Worm (Caenorhabditis elegans) whole organism, L4 larva: ENCODE data around the gene T25E12.16.

Experiments
- F26F4.8 ChIP-seq: fragments of 200-800 bp; sonication (Bioruptor generic); conservative IDR thresholded peaks from 2 replicates; pipeline ENCODE4 v1.3.6; 2022; ENCODE audit warnings: missing genetic modification characterization, missing compliant biosample characterization
- R02D3.7 ChIP-seq: fragments of 150-350 bp; sonication (generic microtip); optimal IDR thresholded peaks from 3 replicates; lab custom pipeline; 2014; ENCODE audit warnings: missing biosample characterization, missing genetic modification characterization
- T20F7.1 ChIP-seq: fragments of 200-800 bp; sonication (Bioruptor generic); optimal IDR thresholded peaks from 2 replicates; lab custom pipeline; 2018; ENCODE audit warnings: mild to moderate bottlenecking, missing genetic modification characterization, missing compliant biosample characterization
- Y5F2A.4 ChIP-seq: fragments of 200-800 bp; sonication (Bioruptor generic); optimal IDR thresholded peaks from 2 replicates; lab custom pipeline; 2018; ENCODE audit warnings: mild to moderate bottlenecking, missing genetic modification characterization, missing compliant biosample characterization
- Y75B8A.6 ChIP-seq: fragments of 200-800 bp; sonication (Bioruptor generic); IDR thresholded peaks from 2 replicates; pipeline ENCODE4 v1.3.6; 2022; ENCODE audit warnings: missing genetic modification reagents, missing genetic modification characterization, missing compliant biosample characterization
- aha-1 ChIP-seq: fragments of 150-350 bp; peaks from one replicate; lab custom pipeline; 2014; ENCODE audit warnings: missing biosample characterization, missing genetic modification characterization
- ceh-28 ChIP-seq: fragments of 150-350 bp; optimal IDR thresholded peaks from 2 replicates; lab custom pipeline; 2014; ENCODE audit warnings: missing biosample characterization, missing genetic modification reagents, missing genetic modification characterization
- ceh-82 ChIP-seq: sonication (generic microtip); optimal IDR thresholded peaks from 2 replicates; lab custom pipeline; 2017; ENCODE audit warnings: missing biosample characterization, missing genetic modification characterization
- daf-19 ChIP-seq: fragments of 200-800 bp; sonication (Bioruptor generic); conservative IDR thresholded peaks from 2 replicates; pipeline ENCODE4 v1.3.6; 2022; ENCODE audit warnings: missing genetic modification characterization, missing compliant biosample characterization
- dmd-9 ChIP-seq: fragments of 200-800 bp; sonication (Bioruptor generic); IDR thresholded peaks from 2 replicates; pipeline ENCODE4 v1.3.6; 2022; ENCODE audit warnings: missing genetic modification reagents, missing genetic modification characterization, missing compliant biosample characterization
- duxl-1 ChIP-seq: sonication (generic microtip); optimal IDR thresholded peaks from 2 replicates; lab custom pipeline; 2016; ENCODE audit warnings: mild to moderate bottlenecking, missing genetic modification characterization, moderate library complexity, missing compliant biosample characterization; ENCODE audit not compliant: poor library complexity
- dve-1 ChIP-seq: sonication (generic microtip); optimal IDR thresholded peaks from 2 replicates; lab custom pipeline; 2017; ENCODE audit warnings: antibody characterized with exemption, mild to moderate bottlenecking, missing genetic modification characterization, missing compliant biosample characterization; ENCODE audit not compliant: insufficient read depth
- egl-27 ChIP-seq: sonication (generic microtip); optimal IDR thresholded peaks from 3 replicates; lab custom pipeline; 2017; ENCODE audit warnings: missing biosample characterization, missing genetic modification reagents, missing genetic modification characterization
- hif-1 ChIP-seq, 2 experiments: sonication (generic microtip); optimal IDR thresholded peaks; 2 replicates each; lab custom pipeline; 2016 to 2017; ENCODE audit warnings: missing compliant biosample characterization in 2 of 2, missing genetic modification characterization in 2 of 2, missing genetic modification reagents in 2 of 2, missing genotype in 2 of 2, mild to moderate bottlenecking in 1 of 2
- lim-7 ChIP-seq: fragments of 200-800 bp; sonication (Bioruptor generic); IDR thresholded peaks from 2 replicates; pipeline ENCODE4 v1.3.6; 2022; ENCODE audit warnings: missing genetic modification characterization, missing compliant biosample characterization
- lin-29 ChIP-seq: fragments of 200-800 bp; sonication (Bioruptor generic); IDR thresholded peaks from 2 replicates; pipeline ENCODE4 v1.3.6; 2022; ENCODE audit warnings: missing genetic modification reagents, missing genetic modification characterization, missing compliant biosample characterization
- mep-1 ChIP-seq: fragments of 150-350 bp; sonication (generic microtip); optimal IDR thresholded peaks from 3 replicates; lab custom pipeline; 2014; ENCODE audit warnings: missing biosample characterization, missing genetic modification characterization
- nhr-102 ChIP-seq: sonication (generic microtip); optimal IDR thresholded peaks from 2 replicates; lab custom pipeline; 2016; ENCODE audit warnings: mild to moderate bottlenecking, missing genetic modification characterization, moderate library complexity, missing compliant biosample characterization
- nhr-111 ChIP-seq: fragments of 200-800 bp; sonication (Bioruptor generic); optimal IDR thresholded peaks from 2 replicates; lab custom pipeline; 2018; ENCODE audit warnings: mild to moderate bottlenecking, missing genetic modification characterization, missing compliant biosample characterization
- nhr-25 ChIP-seq: sonication (generic microtip); optimal IDR thresholded peaks from 2 replicates; lab custom pipeline; 2017; ENCODE audit warnings: missing genetic modification characterization, mild to moderate bottlenecking, missing compliant biosample characterization, antibody characterized with exemption, moderate library complexity, borderline replicate concordance; ENCODE audit not compliant: insufficient read depth
- nhr-42 ChIP-seq: fragments of 200-800 bp; sonication (Bioruptor generic); IDR thresholded peaks from 2 replicates; pipeline ENCODE4 v1.3.6; 2022; ENCODE audit warnings: missing genetic modification characterization, missing compliant biosample characterization
- nhr-6 ChIP-seq: fragments of 150-350 bp; optimal IDR thresholded peaks from 2 replicates; lab custom pipeline; 2014; ENCODE audit warnings: missing biosample characterization, missing genetic modification characterization
- php-3 ChIP-seq: fragments of 200-800 bp; sonication (Bioruptor generic); IDR thresholded peaks from 2 replicates; pipeline ENCODE4 v1.3.6; 2022; ENCODE audit warnings: missing genetic modification reagents, missing genetic modification characterization, missing compliant biosample characterization
- pqm-1 ChIP-seq: sonication (generic microtip); optimal IDR thresholded peaks from 2 replicates; lab custom pipeline; 2017; ENCODE audit warnings: missing biosample characterization, missing genetic modification characterization
- rbr-2 ChIP-seq: sonication (generic microtip); optimal IDR thresholded peaks from 2 replicates; lab custom pipeline; 2016; ENCODE audit warnings: missing genotype, missing genetic modification characterization, missing compliant biosample characterization
- skn-1 ChIP-seq: fragments of 150-350 bp; optimal IDR thresholded peaks from 2 replicates; lab custom pipeline; 2014; ENCODE audit warnings: missing biosample characterization, missing genetic modification characterization
- snpc-1.2 ChIP-seq: fragments of 200-800 bp; sonication (Bioruptor generic); IDR thresholded peaks from 2 replicates; pipeline ENCODE4 v1.3.6; 2022; ENCODE audit warnings: missing genetic modification reagents, missing genetic modification characterization, missing compliant biosample characterization
- snpc-4 ChIP-seq: fragments of 150-350 bp; optimal IDR thresholded peaks from 2 replicates; lab custom pipeline; 2014; ENCODE audit warnings: missing biosample characterization, missing genetic modification characterization
- spr-1 ChIP-seq: sonication (generic microtip); optimal IDR thresholded peaks from 2 replicates; lab custom pipeline; 2016; ENCODE audit warnings: mild to moderate bottlenecking, missing genetic modification characterization, missing compliant biosample characterization
- tra-1 ChIP-seq: fragments of 200-800 bp; sonication (Bioruptor generic); IDR thresholded peaks from 2 replicates; pipeline ENCODE4 v1.3.6; 2022; ENCODE audit warnings: missing genetic modification reagents, missing genetic modification characterization, missing compliant biosample characterization
- unc-62 ChIP-seq, 3 experiments: fragments of 150-350 bp in 1 of 3; sonication (generic microtip); optimal IDR thresholded peaks in 2 of 3; peaks in 1 of 3; 1 replicate in 1 of 3; 2 replicates in 2 of 3; lab custom pipeline; 2014 to 2017; ENCODE audit warnings: missing biosample characterization in 3 of 3, missing genetic modification characterization in 3 of 3, missing genetic modification reagents in 3 of 3, missing genotype in 1 of 3
- zag-1 ChIP-seq: fragments of 150-350 bp; optimal IDR thresholded peaks from 2 replicates; lab custom pipeline; 2014; ENCODE audit warnings: missing biosample characterization, missing genetic modification characterization
- zfp-2 ChIP-seq: sonication (generic microtip); optimal IDR thresholded peaks from 2 replicates; lab custom pipeline; 2016; ENCODE audit warnings: mild to moderate bottlenecking, missing genetic modification characterization, missing compliant biosample characterization
- ztf-7 ChIP-seq: fragments of 150-350 bp; optimal IDR thresholded peaks from 2 replicates; lab custom pipeline; 2014; ENCODE audit warnings: missing biosample characterization, missing genetic modification characterization

T25E12.16 gene

DNA sequence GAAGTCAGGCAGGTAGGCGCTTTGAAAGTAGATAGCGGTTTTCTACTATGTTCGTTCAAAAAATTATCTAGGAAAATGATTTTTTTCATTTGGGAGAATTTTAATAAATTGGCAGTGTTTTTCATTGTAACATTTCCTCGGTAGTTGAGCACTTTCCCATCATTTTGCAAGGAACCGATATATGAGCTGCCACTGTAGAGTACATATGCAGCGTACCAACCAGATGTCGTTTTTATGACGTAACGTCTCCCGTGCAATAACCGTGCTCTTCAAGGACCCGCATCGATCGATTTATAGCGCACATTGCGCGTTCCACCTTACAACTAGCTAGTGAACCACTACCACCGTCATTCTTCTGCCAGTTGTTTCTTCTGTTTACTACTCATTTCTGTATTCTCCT lies 8.5 kb upstream of the T25E12.16 start, which contains the start of gene T25E12.6:
Gene T25E12.6, plus strand, starts transcription at position 301 of the 400 bp plus-strand sequence.
- TF ChIP-seq aha-1 (tag; lab: Kevin White, UChicago) (peak; percentile 67), pqm-1 (tag; lab: Kevin White, UChicago) (no peak)

DNA sequence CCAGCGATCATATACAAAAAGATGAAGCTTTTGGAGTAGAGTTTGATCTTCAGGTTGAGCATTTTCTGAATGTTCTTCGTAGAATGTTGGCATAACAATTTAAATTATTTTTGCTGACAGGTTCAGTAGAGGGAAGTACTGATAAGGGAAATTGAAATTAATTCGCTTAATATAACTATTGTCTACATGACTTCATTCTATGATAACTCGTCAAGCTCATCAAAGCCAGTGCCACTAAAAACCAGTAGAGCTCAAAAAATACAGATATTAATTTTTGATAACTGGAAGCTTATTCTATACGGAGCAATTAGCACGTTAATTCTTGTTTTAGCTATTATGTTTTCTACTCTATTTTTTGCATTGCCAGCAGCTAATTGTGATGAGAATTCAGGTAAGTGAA lies 5.5 kb upstream of the T25E12.16 start, which contains the start of the genes clec-29 and clec-39:
Gene clec-29, minus strand, starts transcription at position 101 of the 400 bp plus-strand sequence.
Gene clec-39, plus strand, starts transcription at position 169 of the 400 bp plus-strand sequence.
- no peak for TF ChIP-seq F26F4.8 (GFP tag; lab: Robert Waterston, UW)
- no peak for TF ChIP-seq zfp-2 (tag; lab: Kevin White, UChicago)
- TF ChIP-seq R02D3.7, result no peak
- no peak for TF ChIP-seq lim-7 (GFP tag; lab: Robert Waterston, UW)
- TF ChIP-seq ztf-7, result no peak
- TF ChIP-seq hif-1 (tag; optimal IDR thresholded peaks at IDR 0.05; lab: Kevin White, UChicago), result no peak
- no peak for TF ChIP-seq Y75B8A.6
- TF ChIP-seq spr-1, result no peak
- no peak for TF ChIP-seq egl-27 (tag; lab: Kevin White, UChicago)

DNA sequence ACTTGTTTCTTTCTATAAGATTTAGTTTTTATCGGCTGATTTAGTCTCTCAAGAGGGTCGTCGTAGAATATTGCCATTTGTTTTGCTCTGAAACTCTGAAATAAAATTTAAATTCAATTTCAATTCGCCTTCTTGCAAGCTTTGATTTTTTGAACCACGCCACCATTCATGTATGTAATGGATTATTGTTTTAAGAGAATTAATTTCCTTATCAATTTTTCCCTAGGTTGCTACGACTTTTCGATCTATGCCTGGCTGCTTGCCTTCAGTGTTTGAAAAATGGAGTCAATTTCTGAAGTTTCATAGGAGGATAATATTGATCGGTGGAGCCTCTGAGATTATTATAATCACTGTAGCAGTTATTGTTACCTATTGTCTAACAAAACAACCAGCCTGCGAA lies 1.9 kb upstream of the T25E12.16 start, which contains the start of the genes clec-38 and clec-34:
Gene clec-38, minus strand, starts transcription at position 101 of the 400 bp plus-strand sequence.
Gene clec-34, plus strand, starts transcription at position 248 of the 400 bp plus-strand sequence.
- TF ChIP-seq nhr-42 (no peak), snpc-4 (tag; lab: Kevin White, UChicago) (no peak), duxl-1 (tag; lab: Kevin White, UChicago) (no peak), Y5F2A.4 (GFP tag; lab: Kevin White, UChicago) (no peak), unc-62 (GFP tag; optimal IDR thresholded peaks at IDR 0.05 in 1 of 2; lab: Kevin White, UChicago) (peak in 1 of 2 experiments; percentile 4), unc-62 (tag; optimal IDR thresholded peaks at IDR 0.05; lab: Kevin White, UChicago) (no peak)

DNA sequence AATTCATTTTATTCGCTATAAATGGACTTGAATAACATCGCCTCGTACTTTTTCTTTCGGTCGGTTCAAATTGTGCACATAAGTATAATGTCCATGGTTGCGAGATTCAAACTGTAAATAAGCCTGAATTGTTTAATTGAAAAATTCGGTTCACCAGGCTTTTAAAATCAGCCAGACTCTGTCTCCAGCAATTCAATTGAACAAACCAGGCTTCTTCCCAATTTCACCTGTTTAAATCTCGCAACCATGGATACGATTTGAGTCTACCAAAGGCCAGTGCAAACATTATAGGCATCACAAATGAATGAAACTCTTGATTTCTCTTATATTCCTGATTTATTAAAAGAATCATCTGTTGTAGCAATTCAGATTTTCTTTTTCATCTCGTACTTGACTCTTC lies 2.0 kb downstream of the T25E12.16 start, which contains the start of gene srz-100:
Gene srz-100, plus strand, starts transcription at position 301 of the 400 bp plus-strand sequence.
- TF ChIP-seq nhr-6 (tag; lab: Kevin White, UChicago), result no peak
- TF ChIP-seq zag-1 (tag; lab: Kevin White, UChicago), result no peak
- TF ChIP-seq hif-1 (tag; optimal IDR thresholded peaks at IDR 0.05; lab: Kevin White, UChicago), result no peak
- TF ChIP-seq lim-7 (GFP tag; lab: Robert Waterston, UW), result no peak
- TF ChIP-seq lin-29 (GFP tag; lab: Robert Waterston, UW), result no peak
- no peak for TF ChIP-seq nhr-111 (GFP tag; lab: Kevin White, UChicago)

DNA sequence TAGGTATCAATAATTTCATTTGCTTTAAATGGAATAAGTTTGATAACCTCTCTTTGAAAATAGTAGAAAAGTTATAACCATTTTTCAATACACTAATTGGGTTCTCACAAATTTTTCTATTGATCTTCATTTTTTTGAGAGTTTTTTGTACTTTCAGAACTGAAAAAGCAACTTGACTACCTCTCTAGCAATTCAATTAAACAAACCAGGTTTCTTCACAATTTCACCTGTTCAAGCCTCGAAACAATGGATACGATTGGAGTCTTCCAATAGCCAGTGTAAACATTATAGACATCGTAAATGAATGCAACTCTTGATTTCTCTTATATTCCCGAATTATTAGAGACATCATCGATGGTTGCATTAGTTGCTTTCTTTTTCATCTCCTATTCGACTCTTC lies 3.6 kb downstream of the T25E12.16 start, which contains the start of gene srz-99:
Gene srz-99, plus strand, starts transcription at position 301 of the 400 bp plus-strand sequence.
- no peak for TF ChIP-seq aha-1 (tag; lab: Kevin White, UChicago)
- no peak for TF ChIP-seq skn-1 (tag; lab: Kevin White, UChicago)
- TF ChIP-seq php-3 (GFP tag; lab: Robert Waterston, UW), result no peak
- no peak for TF ChIP-seq T20F7.1
- no peak for TF ChIP-seq dmd-9 (GFP tag; lab: Robert Waterston, UW)
- no peak for TF ChIP-seq ceh-28 (tag; lab: Kevin White, UChicago)
- TF ChIP-seq dve-1, result no peak
- TF ChIP-seq nhr-102, result no peak
- no peak for TF ChIP-seq Y75B8A.6
- no peak for TF ChIP-seq mep-1 (tag; lab: Kevin White, UChicago)
- TF ChIP-seq tra-1, result no peak
- no peak for TF ChIP-seq snpc-1.2 (GFP tag; lab: Robert Waterston, UW)
- no peak for TF ChIP-seq spr-1
- TF ChIP-seq nhr-25 (tag; lab: Kevin White, UChicago), result no peak
- no peak for TF ChIP-seq ceh-82
- no peak for TF ChIP-seq rbr-2
- no peak for TF ChIP-seq daf-19
- TF ChIP-seq, all 104 proteins: peak for 0
